Fruit fly (Drosophila melanogaster): Measurements from ENCODE around the gene Meltrin.

The Meltrin gene

dm6 chr3R:14625215-14626156 lies 71.6 kb downstream of the Meltrin start, which contains the start of the genes put and His4r (continued):
- TF ChIP-seq CG3163 (GFP tag; optimal IDR thresholded peaks at IDR 0.05): no peak
- TF ChIP-seq chif (GFP tag; optimal IDR thresholded peaks at IDR 0.05): no peak
- TF ChIP-seq CG18764 (GFP tag; optimal IDR thresholded peaks at IDR 0.05): peak; percentile 4
- peak; percentile 58 for TF ChIP-seq CG10267 (tag; optimal IDR thresholded peaks at IDR 0.05)
- TF ChIP-seq CG1529 (GFP tag; optimal IDR thresholded peaks at IDR 0.05): no peak
- no peak for TF ChIP-seq Neu2 (GFP tag; optimal IDR thresholded peaks at IDR 0.05; ENCODE audit: borderline replicate concordance)
- TF ChIP-seq Hand (GFP tag; optimal IDR thresholded peaks at IDR 0.05): no peak
- peak; percentile 51 for TF ChIP-seq Deaf1 (tag; optimal IDR thresholded peaks at IDR 0.05)
- TF ChIP-seq disco-r (GFP tag; optimal IDR thresholded peaks at IDR 0.05): no peak
- TF ChIP-seq CG12391 (tag; optimal IDR thresholded peaks at IDR 0.05): peak; percentile 33
- no peak for TF ChIP-seq CG32772 (GFP tag; IDR thresholded peaks at IDR 0.05)
- no peak for TF ChIP-seq CG12104 (GFP tag; optimal IDR thresholded peaks at IDR 0.05)
- TF ChIP-seq sug (tag; optimal IDR thresholded peaks at IDR 0.05): peak; percentile 3
- TF ChIP-seq Kr (GFP tag; optimal IDR thresholded peaks at IDR 0.05): no peak
- peak; percentile 91 for TF ChIP-seq CG17186 (GFP tag; optimal IDR thresholded peaks at IDR 0.05)
- 0 out of 3 replicates have a peak, but pooled peaks have one; percentile 6 for TF ChIP-seq Dbx (GFP tag; IDR thresholded peaks at IDR 0.05)
- TF ChIP-seq unc-4 (GFP tag; IDR thresholded peaks at IDR 0.05; ENCODE audit: partially characterized antibody): peak; percentile 50; the same call in 1 of the 2 replicates
- TF ChIP-seq pfk (GFP tag; optimal IDR thresholded peaks at IDR 0.05): no peak
- no peak for TF ChIP-seq BtbVII (GFP tag; optimal IDR thresholded peaks at IDR 0.05)
- TF ChIP-seq lab (GFP tag; optimal IDR thresholded peaks at IDR 0.05): no peak
- no peak for TF ChIP-seq CG2678 (tag; optimal IDR thresholded peaks at IDR 0.05)
- TF ChIP-seq hkb (optimal IDR thresholded peaks at IDR 0.05): no peak
- no peak for TF ChIP-seq hkb (GFP tag; IDR thresholded peaks at IDR 0.05)
- peak; percentile 44 for TF ChIP-seq CG8924 (tag; optimal IDR thresholded peaks at IDR 0.05)
- no peak for TF ChIP-seq cad (GFP tag; optimal IDR thresholded peaks at IDR 0.05)
- TF ChIP-seq pho (GFP tag; optimal IDR thresholded peaks at IDR 0.05): no peak
- peak; percentile 41 for TF ChIP-seq CG15601 (tag; optimal IDR thresholded peaks at IDR 0.05)
- no peak for TF ChIP-seq CG18011 (GFP tag; optimal IDR thresholded peaks at IDR 0.05)
- TF ChIP-seq knrl (GFP tag; IDR thresholded peaks at IDR 0.05; ENCODE audit: partially characterized antibody): peak; percentile 51; the same call in 2 of the 3 replicates
- no peak for TF ChIP-seq CG33557 (GFP tag; optimal IDR thresholded peaks at IDR 0.05)
- peak; percentile 62 for TF ChIP-seq tna (GFP tag; IDR thresholded peaks at IDR 0.05; ENCODE audit: partially characterized antibody)
- TF ChIP-seq wdn (GFP tag; IDR thresholded peaks at IDR 0.05): no peak
- peak; percentile 53 for TF ChIP-seq D (optimal IDR thresholded peaks at IDR 0.05)
- no peak for TF ChIP-seq D (GFP tag; optimal IDR thresholded peaks at IDR 0.05)
- TF ChIP-seq tap (tag; optimal IDR thresholded peaks at IDR 0.05): no peak
- TF ChIP-seq Bdp1 (GFP tag; optimal IDR thresholded peaks at IDR 0.05): no peak
- TF ChIP-seq lbe (GFP tag; optimal IDR thresholded peaks at IDR 0.05): peak; percentile 28
- peak; percentile 69 for TF ChIP-seq BEAF-32 (GFP tag; optimal IDR thresholded peaks at IDR 0.05)
- no peak for TF ChIP-seq CG8281 (tag; optimal IDR thresholded peaks at IDR 0.05)
- TF ChIP-seq NC2β (GFP tag; optimal IDR thresholded peaks at IDR 0.05): peak; percentile 56
- TF ChIP-seq run (tag; optimal IDR thresholded peaks at IDR 0.05): no peak
- TF ChIP-seq dmrt11E (tag; optimal IDR thresholded peaks at IDR 0.05): no peak
- peak; percentile 43 for TF ChIP-seq chn (GFP tag; optimal IDR thresholded peaks at IDR 0.05)
- TF ChIP-seq Myb (GFP tag; optimal IDR thresholded peaks at IDR 0.05): peak; percentile 30
- peak; percentile 29; the same call in 1 of the 2 replicates for TF ChIP-seq CG7372 (GFP tag; IDR thresholded peaks at IDR 0.05)
- no peak for TF ChIP-seq maf-S (GFP tag; optimal IDR thresholded peaks at IDR 0.05)
- TF ChIP-seq CG16813 (GFP tag; IDR thresholded peaks at IDR 0.05; ENCODE audit: partially characterized antibody): peak; percentile 62; the same call in 2 of the 3 replicates
- no peak for TF ChIP-seq HLHmδ (GFP tag; optimal IDR thresholded peaks at IDR 0.05)

Measured in whole organism, embryonic.